Comparison of ENCODE assay signal across 7 worm cellular contexts in genomic region chrX:16447116-16447515, ce11.
TF ChIP-seq lines count a peak whose summit lies in the region.

No protein-coding gene starts in this region.

TF ChIP-seq in whole organism, L3 larva, 47 proteins besides CTCF, POLR2A, EP300 and RAD21:
- no peak for TF ChIP-seq nhr-237 (tag; optimal IDR thresholded peaks at IDR 0.05; lab: Kevin White, UChicago)
- peak; percentile 10 for TF ChIP-seq pha-4 (tag; optimal IDR thresholded peaks at IDR 0.05; lab: Kevin White, UChicago)
- peak; percentile 23 for TF ChIP-seq nhr-25 (tag; optimal IDR thresholded peaks at IDR 0.05; lab: Kevin White, UChicago)

TF ChIP-seq in whole organism, L4 larva, 104 proteins besides CTCF, POLR2A, EP300 and RAD21:
- TF ChIP-seq egl-43 (GFP tag; IDR thresholded peaks at IDR 0.05; lab: Robert Waterston, UW) (peak; percentile 40; the same call in 1 of the 2 replicates), set-16 (GFP tag; IDR thresholded peaks at IDR 0.05; lab: Robert Waterston, UW) (peak; percentile 47), dve-1 (tag; optimal IDR thresholded peaks at IDR 0.05; lab: Kevin White, UChicago; ENCODE audit: insufficient read depth) (no peak)

TF ChIP-seq in whole organism, early embryonic, 17 proteins besides CTCF, POLR2A, EP300 and RAD21:
- TF ChIP-seq hmg-4 (GFP tag; optimal IDR thresholded peaks at IDR 0.05; lab: Kevin White, UChicago), result peak; percentile 40
- TF ChIP-seq hnd-1 (tag; optimal IDR thresholded peaks at IDR 0.05; lab: Kevin White, UChicago), result no peak
- TF ChIP-seq tbx-11 (GFP tag; IDR thresholded peaks at IDR 0.05; lab: Robert Waterston, UW), result 0 out of 2 replicates have a peak, but pooled peaks have one; percentile 33

TF ChIP-seq in whole organism, late embryonic, 69 proteins besides CTCF, POLR2A, EP300 and RAD21:
- no peak for TF ChIP-seq T23F11.4 (GFP tag; optimal IDR thresholded peaks at IDR 0.05; lab: Kevin White, UChicago)
- no peak for TF ChIP-seq elt-4 (tag; optimal IDR thresholded peaks at IDR 0.05; lab: Kevin White, UChicago)
- TF ChIP-seq ceh-19 (GFP tag; optimal IDR thresholded peaks at IDR 0.05; lab: Kevin White, UChicago), result peak; percentile 16
- TF ChIP-seq pha-4 (tag; optimal IDR thresholded peaks at IDR 0.05; lab: Kevin White, UChicago), result no peak
- TF ChIP-seq sox-2 (GFP tag; IDR thresholded peaks at IDR 0.05; lab: Robert Waterston, UW), result no peak
- peak; percentile 74 for TF ChIP-seq ceh-34 (tag; optimal IDR thresholded peaks at IDR 0.05; lab: Kevin White, UChicago)
- no peak for TF ChIP-seq ahr-1 (tag; optimal IDR thresholded peaks at IDR 0.05; lab: Kevin White, UChicago)
- no peak for TF ChIP-seq zip-5 (tag; optimal IDR thresholded peaks at IDR 0.05; lab: Kevin White, UChicago)

TF ChIP-seq in whole organism, midembryonic, 9 proteins besides CTCF, POLR2A, EP300 and RAD21:
- TF ChIP-seq ztf-29 (GFP tag; IDR thresholded peaks at IDR 0.05; lab: Robert Waterston, UW), result no peak
- 0 out of 2 replicates have a peak, but pooled peaks have one; percentile 2 for TF ChIP-seq ztf-23 (GFP tag; IDR thresholded peaks at IDR 0.05; lab: Robert Waterston, UW)
- no peak for TF ChIP-seq flt-1 (GFP tag; IDR thresholded peaks at IDR 0.05; lab: Robert Waterston, UW)
- no peak for TF ChIP-seq med-1 (GFP tag; optimal IDR thresholded peaks at IDR 0.05; lab: Kevin White, UChicago; ENCODE audit: insufficient read depth)
- TF ChIP-seq tab-1 (GFP tag; IDR thresholded peaks at IDR 0.05; lab: Robert Waterston, UW), result 0 out of 2 replicates have a peak, but pooled peaks have one; percentile 6
- no peak for TF ChIP-seq T22C8.4 (GFP tag; IDR thresholded peaks at IDR 0.05; lab: Robert Waterston, UW)
- no peak for TF ChIP-seq klf-2 (GFP tag; conservative IDR thresholded peaks at IDR 0.05; lab: Robert Waterston, UW)
- no peak for TF ChIP-seq cog-1 (tag; optimal IDR thresholded peaks at IDR 0.05; lab: Kevin White, UChicago)
- no peak for TF ChIP-seq ref-1 (GFP tag; conservative IDR thresholded peaks at IDR 0.05; lab: Robert Waterston, UW)

TF ChIP-seq in whole organism, mixed stage, embryonic, 35 proteins besides CTCF, POLR2A, EP300 and RAD21:
- TF ChIP-seq mls-2 (tag; optimal IDR thresholded peaks at IDR 0.05; lab: Kevin White, UChicago) (peak; percentile 21), nhr-2 (tag; optimal IDR thresholded peaks at IDR 0.05; lab: Kevin White, UChicago) (no peak), sptf-1 (tag; optimal IDR thresholded peaks at IDR 0.05; lab: Kevin White, UChicago) (peak; percentile 53), pha-4 (tag; optimal IDR thresholded peaks at IDR 0.05; lab: Kevin White, UChicago) (peak; percentile 37), cnd-1 (tag; optimal IDR thresholded peaks at IDR 0.05; lab: Kevin White, UChicago) (peak; percentile 17), hlh-1 (tag; optimal IDR thresholded peaks at IDR 0.05; lab: Kevin White, UChicago) (no peak), snpc-4 (tag; optimal IDR thresholded peaks at IDR 0.05; lab: Kevin White, UChicago) (no peak)

TF ChIP-seq in whole organism, young adult, 124 proteins besides CTCF, POLR2A, EP300 and RAD21:
- TF ChIP-seq dox-1 (GFP tag; IDR thresholded peaks at IDR 0.05; lab: Robert Waterston, UW) (no peak), hmg-1.2 (GFP tag; IDR thresholded peaks at IDR 0.05; lab: Robert Waterston, UW) (no peak), T07F8.4 (tag; optimal IDR thresholded peaks at IDR 0.05; lab: Kevin White, UChicago) (no peak), lir-1 (GFP tag; conservative IDR thresholded peaks at IDR 0.05; lab: Robert Waterston, UW) (no peak), zfh-2 (GFP tag; conservative IDR thresholded peaks at IDR 0.05; lab: Robert Waterston, UW) (peak; percentile 67), egrh-3 (GFP tag; IDR thresholded peaks at IDR 0.05; lab: Robert Waterston, UW) (0 out of 2 replicates have a peak, but pooled peaks have one; percentile 29), ekl-4 (GFP tag; IDR thresholded peaks at IDR 0.05; lab: Robert Waterston, UW) (no peak), ets-4 (GFP tag; optimal IDR thresholded peaks at IDR 0.05; lab: Kevin White, UChicago) (no peak), pha-4 (tag; optimal IDR thresholded peaks at IDR 0.05; lab: Kevin White, UChicago) (no peak)
